Worm (Caenorhabditis elegans): Measurements from ENCODE around the gene swt-5.

The swt-5 gene

ce11 chrV:9489411-9489810 is 11.8 kb upstream of the swt-5 start, which contains the start of gene K06A4.10:
K06A4.10 (minus strand) TSS chrV:9489800.
- no peak for TF ChIP-seq ceh-39 (tag; optimal IDR thresholded peaks at IDR 0.05)
- TF ChIP-seq flh-1 (GFP tag; optimal IDR thresholded peaks at IDR 0.05), result no peak
- TF ChIP-seq unc-39 (tag; optimal IDR thresholded peaks at IDR 0.05), result no peak
- no peak for TF ChIP-seq lin-32 (GFP tag; optimal IDR thresholded peaks at IDR 0.05)
- no peak for TF ChIP-seq snpc-4 (tag; optimal IDR thresholded peaks at IDR 0.05)
- no peak for TF ChIP-seq elt-1 (tag; optimal IDR thresholded peaks at IDR 0.05; ENCODE audit: borderline replicate concordance, insufficient read depth)
- TF ChIP-seq lsy-2 (tag; optimal IDR thresholded peaks at IDR 0.05), result no peak
- TF ChIP-seq pha-4 (tag; optimal IDR thresholded peaks at IDR 0.05), result no peak

ce11 chrV:9491440-9492160 is 9.6 kb upstream of the swt-5 start, which contains the start of gene K06A4.7:
K06A4.7 (minus strand) TSS chrV:9491490.
- no peak for TF ChIP-seq unc-120 (tag; optimal IDR thresholded peaks at IDR 0.05; ENCODE audit: poor library complexity, severe bottlenecking)
- TF ChIP-seq tbx-8 (GFP tag; optimal IDR thresholded peaks at IDR 0.05), result no peak
- no peak for TF ChIP-seq unc-62 (GFP tag; optimal IDR thresholded peaks at IDR 0.05)
- no peak for TF ChIP-seq nhr-2 (tag; optimal IDR thresholded peaks at IDR 0.05)
- no peak for TF ChIP-seq ham-2 (GFP tag; optimal IDR thresholded peaks at IDR 0.05)
- no peak for TF ChIP-seq nhr-12 (tag; optimal IDR thresholded peaks at IDR 0.05)
- TF ChIP-seq flh-1 (GFP tag; optimal IDR thresholded peaks at IDR 0.05), result no peak

- TF ChIP-seq ham-2 (GFP tag; optimal IDR thresholded peaks at IDR 0.05) (no peak), snpc-4 (tag; optimal IDR thresholded peaks at IDR 0.05) (no peak), elt-1 (tag; optimal IDR thresholded peaks at IDR 0.05; ENCODE audit: borderline replicate concordance, insufficient read depth) (no peak), drap-1 (GFP tag; optimal IDR thresholded peaks at IDR 0.05) (no peak), sem-2 (GFP tag; optimal IDR thresholded peaks at IDR 0.05) (no peak), lin-32 (GFP tag; optimal IDR thresholded peaks at IDR 0.05) (no peak), sptf-1 (tag; optimal IDR thresholded peaks at IDR 0.05) (no peak), nhr-28 (tag; optimal IDR thresholded peaks at IDR 0.05) (no peak), lsy-2 (tag; optimal IDR thresholded peaks at IDR 0.05) (no peak), nhr-2 (tag; optimal IDR thresholded peaks at IDR 0.05) (no peak), nhr-12 (tag; optimal IDR thresholded peaks at IDR 0.05) (no peak), blmp-1 (tag; optimal IDR thresholded peaks at IDR 0.05) (no peak), nhr-237 (tag; optimal IDR thresholded peaks at IDR 0.05) (no peak), elt-3 (tag; optimal IDR thresholded peaks at IDR 0.05) (no peak), pha-4 (tag; optimal IDR thresholded peaks at IDR 0.05) (no peak), cnd-1 (tag; optimal IDR thresholded peaks at IDR 0.05) (no peak), M03D4.4 (tag; optimal IDR thresholded peaks at IDR 0.05) (no peak), ceh-39 (tag; optimal IDR thresholded peaks at IDR 0.05) (no peak)
Measured at ce11 chrV:9492460-9492859, 8.7 kb upstream of the swt-5 start.

ce11 chrV:9496742-9497141 is 4.5 kb upstream of the swt-5 start, which contains the start of gene gsnl-1:
gsnl-1 (plus strand) TSS chrV:9497042.
- TF ChIP-seq hlh-1 (tag; optimal IDR thresholded peaks at IDR 0.05), result no peak
- no peak for TF ChIP-seq unc-39 (tag; optimal IDR thresholded peaks at IDR 0.05)
- TF ChIP-seq nhr-76 (tag; optimal IDR thresholded peaks at IDR 0.05), result no peak
- no peak for TF ChIP-seq elt-1 (tag; optimal IDR thresholded peaks at IDR 0.05; ENCODE audit: borderline replicate concordance, insufficient read depth)
- TF ChIP-seq sem-2 (GFP tag; optimal IDR thresholded peaks at IDR 0.05), result no peak
- TF ChIP-seq flh-1 (GFP tag; optimal IDR thresholded peaks at IDR 0.05), result no peak
- TF ChIP-seq nhr-2 (tag; optimal IDR thresholded peaks at IDR 0.05), result no peak
- TF ChIP-seq sptf-1 (tag; optimal IDR thresholded peaks at IDR 0.05), result no peak
- TF ChIP-seq mep-1 (tag; optimal IDR thresholded peaks at IDR 0.05), result no peak
- no peak for TF ChIP-seq blmp-1 (tag; optimal IDR thresholded peaks at IDR 0.05)
- no peak for TF ChIP-seq drap-1 (GFP tag; optimal IDR thresholded peaks at IDR 0.05)
- TF ChIP-seq unc-120 (tag; optimal IDR thresholded peaks at IDR 0.05; ENCODE audit: poor library complexity, severe bottlenecking), result no peak
- no peak for TF ChIP-seq ceh-43 (GFP tag; optimal IDR thresholded peaks at IDR 0.05)
- TF ChIP-seq nhr-12 (tag; optimal IDR thresholded peaks at IDR 0.05), result no peak
- TF ChIP-seq zip-8 (tag; optimal IDR thresholded peaks at IDR 0.05), result no peak
- no peak for TF ChIP-seq mls-2 (tag; optimal IDR thresholded peaks at IDR 0.05)
- no peak for TF ChIP-seq pha-4 (tag; optimal IDR thresholded peaks at IDR 0.05)
- no peak for TF ChIP-seq ham-2 (GFP tag; optimal IDR thresholded peaks at IDR 0.05)
- TF ChIP-seq cnd-1 (tag; optimal IDR thresholded peaks at IDR 0.05), result no peak
- no peak for TF ChIP-seq unc-62 (GFP tag; optimal IDR thresholded peaks at IDR 0.05)

ce11 chrV:9499295-9499694 is 1.9 kb upstream of the swt-5 start:
- TF ChIP-seq pha-4 (tag; optimal IDR thresholded peaks at IDR 0.05) (no peak), mab-5 (tag; optimal IDR thresholded peaks at IDR 0.05) (no peak), ceh-39 (tag; optimal IDR thresholded peaks at IDR 0.05) (no peak), unc-62 (GFP tag; optimal IDR thresholded peaks at IDR 0.05) (no peak), ham-2 (GFP tag; optimal IDR thresholded peaks at IDR 0.05) (no peak), elt-3 (tag; optimal IDR thresholded peaks at IDR 0.05) (no peak), unc-39 (tag; optimal IDR thresholded peaks at IDR 0.05) (no peak), mep-1 (tag; optimal IDR thresholded peaks at IDR 0.05) (no peak), drap-1 (GFP tag; optimal IDR thresholded peaks at IDR 0.05) (no peak), tbx-8 (GFP tag; optimal IDR thresholded peaks at IDR 0.05) (no peak), nhr-76 (tag; optimal IDR thresholded peaks at IDR 0.05) (no peak), lsy-2 (tag; optimal IDR thresholded peaks at IDR 0.05) (no peak), blmp-1 (tag; optimal IDR thresholded peaks at IDR 0.05) (no peak), ceh-43 (GFP tag; optimal IDR thresholded peaks at IDR 0.05) (no peak), nhr-237 (tag; optimal IDR thresholded peaks at IDR 0.05) (no peak)
